Worm (Caenorhabditis elegans): ENCODE results near the gene T07A5.7.

T07A5.7 gene

DNA sequence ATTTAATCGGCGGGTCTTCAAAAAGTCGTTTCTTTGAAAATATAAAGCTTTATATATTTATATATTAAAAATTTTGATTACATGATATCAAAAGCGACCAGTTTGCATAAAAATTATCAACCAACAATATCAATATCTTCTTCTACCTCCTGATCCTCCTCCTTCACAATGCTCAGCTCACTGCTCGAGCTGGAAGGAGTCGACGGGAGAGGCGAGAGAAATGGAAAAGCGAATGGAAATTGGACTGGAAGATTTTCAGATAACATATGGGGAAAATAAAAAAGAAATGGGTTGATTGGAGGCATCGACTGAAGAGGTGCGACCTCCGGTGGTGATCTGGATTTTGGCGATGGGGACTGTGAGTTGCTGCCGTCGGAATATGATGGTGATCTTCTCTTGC lies 29.0 kb upstream of the T07A5.7 start:
- TF ChIP-seq drap-1 (GFP tag; optimal IDR thresholded peaks at IDR 0.05), result no peak
- no peak for TF ChIP-seq zip-8 (tag; optimal IDR thresholded peaks at IDR 0.05)
- TF ChIP-seq ces-1 (GFP tag; optimal IDR thresholded peaks at IDR 0.05), result no peak
- no peak for TF ChIP-seq ztf-11 (tag; optimal IDR thresholded peaks at IDR 0.05)
- TF ChIP-seq lin-32 (GFP tag; optimal IDR thresholded peaks at IDR 0.05), result no peak
- TF ChIP-seq sptf-1 (tag; optimal IDR thresholded peaks at IDR 0.05), result no peak
- no peak for TF ChIP-seq flh-1 (GFP tag; optimal IDR thresholded peaks at IDR 0.05)
- TF ChIP-seq nhr-76 (tag; optimal IDR thresholded peaks at IDR 0.05), result no peak
- TF ChIP-seq hlh-1 (tag; optimal IDR thresholded peaks at IDR 0.05), result no peak
- TF ChIP-seq unc-62 (GFP tag; optimal IDR thresholded peaks at IDR 0.05), result no peak
- no peak for TF ChIP-seq cnd-1 (tag; optimal IDR thresholded peaks at IDR 0.05)
- TF ChIP-seq nhr-12 (tag; optimal IDR thresholded peaks at IDR 0.05), result no peak
- TF ChIP-seq lsy-2 (tag; optimal IDR thresholded peaks at IDR 0.05), result no peak
- TF ChIP-seq bed-3 (GFP tag; optimal IDR thresholded peaks at IDR 0.05), result no peak
- TF ChIP-seq nhr-237 (tag; optimal IDR thresholded peaks at IDR 0.05), result no peak
- TF ChIP-seq mls-2 (tag; optimal IDR thresholded peaks at IDR 0.05), result no peak
- no peak for TF ChIP-seq tbx-8 (GFP tag; optimal IDR thresholded peaks at IDR 0.05)
- TF ChIP-seq mab-5 (tag; optimal IDR thresholded peaks at IDR 0.05), result no peak
- no peak for TF ChIP-seq ceh-39 (tag; optimal IDR thresholded peaks at IDR 0.05)
- no peak for TF ChIP-seq unc-39 (tag; optimal IDR thresholded peaks at IDR 0.05)

DNA sequence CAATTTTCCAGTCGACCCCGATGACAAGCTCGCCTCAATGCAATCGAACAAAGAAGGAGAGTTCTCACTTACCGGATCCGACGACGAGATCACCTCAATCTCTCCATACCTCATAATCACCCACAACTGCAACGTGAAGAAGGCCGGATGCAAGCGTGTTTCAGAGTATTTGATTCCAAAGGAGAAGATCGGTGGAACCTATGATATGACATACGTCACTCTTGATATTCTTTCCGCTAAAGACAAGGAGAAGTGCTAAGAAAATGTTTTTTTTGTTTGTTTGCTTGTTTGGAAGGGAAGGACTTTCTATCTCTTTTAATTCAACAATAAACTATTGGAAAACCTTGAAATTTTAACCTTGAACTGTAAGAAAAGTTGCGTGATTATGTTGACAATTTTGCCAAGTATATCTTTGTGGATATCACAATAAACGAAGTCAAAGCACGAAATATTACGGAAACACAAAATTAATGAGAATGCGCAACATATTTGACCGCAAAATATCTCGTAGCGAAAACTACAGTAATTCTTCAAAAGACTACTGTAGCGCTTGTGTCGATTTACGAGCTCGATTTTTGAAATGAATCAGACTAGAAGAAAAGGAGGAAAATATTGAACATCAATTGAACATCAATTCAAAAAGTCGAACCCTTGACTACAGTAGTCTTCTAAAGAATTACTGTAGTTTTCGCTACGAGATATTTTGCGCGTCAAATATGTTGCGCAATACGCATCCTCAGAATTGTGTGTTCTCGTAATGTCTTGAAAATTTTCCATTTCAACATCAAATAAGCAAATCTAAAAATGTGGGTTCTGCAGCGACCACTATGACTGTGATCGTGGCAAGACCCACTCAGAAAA lies 28.3 kb upstream of the T07A5.7 start:
- TF ChIP-seq zip-8 (tag; optimal IDR thresholded peaks at IDR 0.05) (peak; percentile 89), lin-32 (GFP tag; optimal IDR thresholded peaks at IDR 0.05) (no peak)

ce11 chrIII:10337508-10338166 lies 26.7 kb upstream of the T07A5.7 start, which contains the start of gene ttr-15:
Gene ttr-15, plus strand, starts transcription at chrIII:10337847.
- TF ChIP-seq ceh-83 (GFP tag; optimal IDR thresholded peaks at IDR 0.05) (no peak), bed-3 (GFP tag; optimal IDR thresholded peaks at IDR 0.05) (no peak), ham-2 (GFP tag; optimal IDR thresholded peaks at IDR 0.05) (no peak), ces-1 (GFP tag; optimal IDR thresholded peaks at IDR 0.05) (no peak), lin-32 (GFP tag; optimal IDR thresholded peaks at IDR 0.05) (no peak), drap-1 (GFP tag; optimal IDR thresholded peaks at IDR 0.05) (no peak), nhr-2 (tag; optimal IDR thresholded peaks at IDR 0.05) (no peak), elt-3 (tag; optimal IDR thresholded peaks at IDR 0.05) (no peak), unc-62 (GFP tag; optimal IDR thresholded peaks at IDR 0.05) (no peak), flh-1 (GFP tag; optimal IDR thresholded peaks at IDR 0.05) (no peak), snpc-4 (tag; optimal IDR thresholded peaks at IDR 0.05) (no peak), mep-1 (tag; optimal IDR thresholded peaks at IDR 0.05) (no peak), hlh-1 (tag; optimal IDR thresholded peaks at IDR 0.05) (no peak)

DNA sequence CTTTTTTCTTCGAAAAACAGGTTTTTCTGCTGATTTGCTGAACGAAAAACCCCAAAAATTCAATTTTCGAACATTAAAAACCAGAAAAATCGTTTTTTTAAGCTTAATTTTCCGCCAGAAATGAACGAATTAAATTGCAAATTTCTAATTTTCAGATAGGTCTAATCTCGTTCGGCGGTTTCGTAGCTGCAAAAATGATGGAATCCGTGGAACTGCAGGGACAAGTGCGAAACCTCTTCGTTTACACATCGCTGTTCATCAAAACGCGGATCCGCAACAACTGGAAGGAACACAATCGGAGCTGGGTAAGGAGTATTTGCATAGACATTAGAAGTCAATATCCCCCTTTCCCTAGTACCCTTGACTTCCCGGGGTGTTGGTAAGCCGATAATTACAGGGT lies 25.2 kb upstream of the T07A5.7 start:
- no peak for TF ChIP-seq ceh-83 (GFP tag; optimal IDR thresholded peaks at IDR 0.05)

- no peak for TF ChIP-seq nhr-12 (tag; optimal IDR thresholded peaks at IDR 0.05)
Observed at ce11 chrIII:10335086-10335485, 24.2 kb upstream of the T07A5.7 start, which contains the start of gene ced-9. Gene ced-9, plus strand, starts transcription at chrIII:10335172.

DNA sequence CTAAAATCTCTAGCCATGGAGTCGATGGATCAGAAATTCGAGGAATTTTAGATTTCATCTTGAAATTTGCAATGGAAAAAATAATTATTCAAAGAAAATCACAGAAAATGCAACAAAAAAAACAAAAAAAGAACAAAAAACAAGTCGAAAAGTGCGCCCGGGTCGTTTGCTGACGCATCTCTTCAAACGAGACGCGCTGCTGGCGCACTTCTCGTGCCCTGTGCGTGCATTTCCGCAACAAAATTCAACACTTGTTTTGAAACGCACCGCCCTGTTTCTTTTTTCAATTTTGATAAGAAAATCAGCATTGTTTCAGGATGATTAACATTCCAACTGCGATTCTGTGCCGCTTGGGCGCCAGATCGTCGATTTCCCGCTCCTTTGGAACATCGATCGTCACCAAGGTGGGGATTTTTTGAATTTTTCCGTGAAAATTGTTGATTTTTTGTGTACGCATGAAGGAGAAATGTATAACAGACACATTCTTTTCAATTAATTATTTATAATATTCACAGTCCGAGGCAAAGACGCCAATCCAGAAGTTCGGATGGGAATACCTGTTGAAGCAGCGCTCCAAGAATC lies 23.1 kb upstream of the T07A5.7 start, which contains the start of the genes jmjd-4 and mev-1:
Gene jmjd-4 (minus strand): TSS at position 58 of the 582 bp plus-strand sequence.
Gene mev-1 (plus strand): TSS at position 317 of the 582 bp plus-strand sequence.
- TF ChIP-seq ceh-39 (tag; optimal IDR thresholded peaks at IDR 0.05) (no peak), tbx-8 (GFP tag; optimal IDR thresholded peaks at IDR 0.05) (no peak), sptf-1 (tag; optimal IDR thresholded peaks at IDR 0.05) (peak; percentile 76), nhr-2 (tag; optimal IDR thresholded peaks at IDR 0.05) (no peak), mls-2 (tag; optimal IDR thresholded peaks at IDR 0.05) (peak; percentile 42), mab-5 (tag; optimal IDR thresholded peaks at IDR 0.05) (peak; percentile 8), ces-1 (GFP tag; optimal IDR thresholded peaks at IDR 0.05) (peak; percentile 3), nhr-76 (tag; optimal IDR thresholded peaks at IDR 0.05) (no peak), blmp-1 (tag; optimal IDR thresholded peaks at IDR 0.05) (no peak), M03D4.4 (tag; optimal IDR thresholded peaks at IDR 0.05) (peak; percentile 65), lsy-2 (tag; optimal IDR thresholded peaks at IDR 0.05) (peak; percentile 75), ztf-11 (tag; optimal IDR thresholded peaks at IDR 0.05) (peak; percentile 17), elt-3 (tag; optimal IDR thresholded peaks at IDR 0.05) (no peak), unc-39 (tag; optimal IDR thresholded peaks at IDR 0.05) (no peak), drap-1 (GFP tag; optimal IDR thresholded peaks at IDR 0.05) (peak; percentile 5), nhr-28 (tag; optimal IDR thresholded peaks at IDR 0.05) (no peak), cnd-1 (tag; optimal IDR thresholded peaks at IDR 0.05) (no peak), nhr-237 (tag; optimal IDR thresholded peaks at IDR 0.05) (peak; percentile 28), zip-8 (tag; optimal IDR thresholded peaks at IDR 0.05) (no peak), ham-2 (GFP tag; optimal IDR thresholded peaks at IDR 0.05) (no peak), nhr-12 (tag; optimal IDR thresholded peaks at IDR 0.05) (no peak), hlh-1 (tag; optimal IDR thresholded peaks at IDR 0.05) (peak; percentile 73), mep-1 (tag; optimal IDR thresholded peaks at IDR 0.05) (peak; percentile 61), lin-32 (GFP tag; optimal IDR thresholded peaks at IDR 0.05) (no peak), unc-62 (GFP tag; optimal IDR thresholded peaks at IDR 0.05) (no peak), elt-1 (tag; optimal IDR thresholded peaks at IDR 0.05; ENCODE audit: borderline replicate concordance, insufficient read depth) (no peak), ceh-83 (GFP tag; optimal IDR thresholded peaks at IDR 0.05) (no peak), snpc-4 (tag; optimal IDR thresholded peaks at IDR 0.05) (no peak), sem-2 (GFP tag; optimal IDR thresholded peaks at IDR 0.05) (no peak), bed-3 (GFP tag; optimal IDR thresholded peaks at IDR 0.05) (no peak), lin-13 (tag; optimal IDR thresholded peaks at IDR 0.05) (peak; percentile 67), flh-1 (GFP tag; optimal IDR thresholded peaks at IDR 0.05) (no peak)
